Worm (Caenorhabditis elegans) whole organism, L3 larva: ENCODE measurements around the gene Y67H2A.7.
A peak's percentile ranks its signal among the peaks of the same experiment; 100 is the strongest.

Experiments used
- R02D3.7 ChIP-seq: fragments of 150-350 bp; optimal IDR thresholded peaks from 2 replicates; lab custom pipeline; 2014; ENCODE audit warnings: missing biosample characterization, missing genetic modification characterization
- ZK546.5 ChIP-seq: sonication (generic microtip); optimal IDR thresholded peaks from 2 replicates; lab custom pipeline; 2017; ENCODE audit warnings: missing biosample characterization, missing genetic modification characterization
- aly-2 ChIP-seq: fragments of 150-350 bp; optimal IDR thresholded peaks from 2 replicates; lab custom pipeline; 2014; ENCODE audit warnings: missing biosample characterization, missing genetic modification characterization
- ama-1 ChIP-seq: fragments of 150-350 bp; optimal IDR thresholded peaks from 2 replicates; lab custom pipeline; 2018
- ceh-16 ChIP-seq: sonication (generic microtip); optimal IDR thresholded peaks from 2 replicates; lab custom pipeline; 2017; ENCODE audit warnings: missing biosample characterization, missing genetic modification characterization
- ceh-28 ChIP-seq: fragments of 150-350 bp; optimal IDR thresholded peaks from 2 replicates; lab custom pipeline; 2014; ENCODE audit warnings: missing biosample characterization, missing genetic modification reagents, missing genetic modification characterization
- ceh-9 ChIP-seq: sonication (generic microtip); optimal IDR thresholded peaks from 2 replicates; lab custom pipeline; 2018; ENCODE audit warnings: missing biosample characterization, missing genetic modification characterization
- elt-2 ChIP-seq: sonication (generic microtip); optimal IDR thresholded peaks from 2 replicates; lab custom pipeline; 2016; ENCODE audit warnings: missing genetic modification reagents, mild to moderate bottlenecking, missing genetic modification characterization, missing compliant biosample characterization
- elt-3 ChIP-seq, 3 experiments: fragments of 150-350 bp in 1 of 3; sonication (generic microtip) in 2 of 3; optimal IDR thresholded peaks; 2 replicates in 2 of 3; 4 replicates in 1 of 3; lab custom pipeline; 2014 to 2017; ENCODE audit warnings: missing biosample characterization in 3 of 3, missing genetic modification characterization in 3 of 3
- fkh-2 ChIP-seq: fragments of 150-350 bp; optimal IDR thresholded peaks from 2 replicates; lab custom pipeline; 2014; ENCODE audit warnings: missing biosample characterization, missing genetic modification reagents, missing genetic modification characterization
- hmg-11 ChIP-seq: sonication (generic microtip); optimal IDR thresholded peaks from 2 replicates; lab custom pipeline; 2016; ENCODE audit warnings: missing genetic modification characterization, missing compliant biosample characterization
- jun-1 ChIP-seq: fragments of 150-350 bp; optimal IDR thresholded peaks from 2 replicates; lab custom pipeline; 2014; ENCODE audit warnings: missing biosample characterization, missing genetic modification reagents, missing genetic modification characterization
- lin-39 ChIP-seq: fragments of 150-350 bp; optimal IDR thresholded peaks from 2 replicates; lab custom pipeline; 2018; ENCODE audit warnings: missing biosample characterization, missing genetic modification reagents, missing genetic modification characterization
- mdl-1 ChIP-seq: fragments of 150-350 bp; optimal IDR thresholded peaks from 2 replicates; lab custom pipeline; 2014; ENCODE audit warnings: missing biosample characterization, missing genetic modification characterization
- mml-1 ChIP-seq: fragments of 150-350 bp; sonication (generic microtip); optimal IDR thresholded peaks from 3 replicates; lab custom pipeline; 2014; ENCODE audit warnings: missing biosample characterization, missing genetic modification characterization
- nfya-1 ChIP-seq: sonication (generic microtip); optimal IDR thresholded peaks from 2 replicates; lab custom pipeline; 2017; ENCODE audit warnings: missing genetic modification characterization, mild to moderate bottlenecking, missing compliant biosample characterization, antibody characterized with exemption, moderate library complexity; ENCODE audit not compliant: insufficient read depth
- nhr-12 ChIP-seq: fragments of 150-350 bp; optimal IDR thresholded peaks from 2 replicates; lab custom pipeline; 2014; ENCODE audit warnings: missing biosample characterization, missing genetic modification characterization
- nhr-23 ChIP-seq: fragments of 150-350 bp; optimal IDR thresholded peaks from 2 replicates; lab custom pipeline; 2014; ENCODE audit warnings: missing biosample characterization, missing genetic modification reagents, missing genetic modification characterization
- nhr-237 ChIP-seq: fragments of 150-350 bp; optimal IDR thresholded peaks from 2 replicates; lab custom pipeline; 2014; ENCODE audit warnings: missing biosample characterization, missing genetic modification characterization
- nhr-43 ChIP-seq: sonication (generic microtip); optimal IDR thresholded peaks from 2 replicates; lab custom pipeline; 2016; ENCODE audit warnings: mild to moderate bottlenecking, missing genetic modification characterization, missing compliant biosample characterization; ENCODE audit not compliant: poor library complexity, severe bottlenecking
- pha-4 ChIP-seq: fragments of 150-350 bp; optimal IDR thresholded peaks from 2 replicates; lab custom pipeline; 2014; ENCODE audit warnings: missing biosample characterization, missing genetic modification reagents, missing genetic modification characterization
- pqm-1 ChIP-seq: fragments of 150-350 bp; optimal IDR thresholded peaks from 2 replicates; lab custom pipeline; 2017; ENCODE audit warnings: missing biosample characterization, missing genetic modification characterization, inconsistent platforms
- sea-2 ChIP-seq: fragments of 150-350 bp; sonication (generic microtip); optimal IDR thresholded peaks from 4 replicates; lab custom pipeline; 2014; ENCODE audit warnings: missing biosample characterization, missing genetic modification reagents, missing genetic modification characterization
- skn-1 ChIP-seq: fragments of 150-350 bp; optimal IDR thresholded peaks from 2 replicates; lab custom pipeline; 2014; ENCODE audit warnings: missing biosample characterization, missing genetic modification characterization
- snpc-4 ChIP-seq: fragments of 150-350 bp; optimal IDR thresholded peaks from 2 replicates; lab custom pipeline; 2014; ENCODE audit warnings: missing biosample characterization, missing genetic modification characterization
- unc-39 ChIP-seq: sonication (generic microtip); optimal IDR thresholded peaks from 4 replicates; lab custom pipeline; 2017; ENCODE audit warnings: missing biosample characterization, missing genetic modification characterization
- unc-62 ChIP-seq: fragments of 150-350 bp; sonication (generic microtip); optimal IDR thresholded peaks from 4 replicates; lab custom pipeline; 2014; ENCODE audit warnings: missing biosample characterization, missing genetic modification reagents, missing genetic modification characterization
- zag-1 ChIP-seq: fragments of 150-350 bp; optimal IDR thresholded peaks from 2 replicates; lab custom pipeline; 2014; ENCODE audit warnings: missing biosample characterization, missing genetic modification characterization
- ztf-11 ChIP-seq: fragments of 150-350 bp; optimal IDR thresholded peaks from 2 replicates; lab custom pipeline; 2014; ENCODE audit warnings: missing biosample characterization, missing genetic modification characterization
- ztf-4 ChIP-seq: fragments of 150-350 bp; optimal IDR thresholded peaks from 2 replicates; lab custom pipeline; 2014; ENCODE audit warnings: missing biosample characterization, missing genetic modification characterization

Y67H2A.7 gene

DNA sequence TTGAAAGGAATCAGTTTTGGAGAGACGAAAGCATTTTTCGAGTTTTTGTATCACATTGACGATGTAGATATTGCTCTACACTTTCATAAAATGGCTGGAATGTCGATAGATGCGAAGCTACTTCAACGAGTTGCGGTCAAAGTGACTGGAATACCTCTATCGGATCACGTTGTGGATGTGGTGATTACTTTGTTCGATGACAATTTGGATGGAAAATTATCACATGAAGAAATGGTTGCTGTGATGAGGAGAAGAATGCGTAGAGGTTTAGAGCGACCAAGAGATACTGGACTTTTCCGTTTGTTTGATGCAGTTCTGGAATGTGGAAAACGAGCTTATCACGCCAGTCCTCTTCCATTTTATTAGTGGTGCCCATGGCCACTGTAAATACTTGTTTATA, 3.9 kb upstream of the Y67H2A.7 start:
- TF ChIP-seq pha-4 (tag; lab: Kevin White, UChicago): no peak
- no peak for TF ChIP-seq nhr-12 (tag; lab: Kevin White, UChicago)
- no peak for TF ChIP-seq snpc-4 (tag; lab: Kevin White, UChicago)
- TF ChIP-seq unc-39: no peak
- no peak for TF ChIP-seq nhr-43 (tag; lab: Kevin White, UChicago)
- no peak for TF ChIP-seq ama-1
- TF ChIP-seq aly-2 (tag; lab: Kevin White, UChicago): no peak
- no peak for TF ChIP-seq elt-3 (tag; optimal IDR thresholded peaks at IDR 0.05; lab: Kevin White, UChicago)
- TF ChIP-seq ceh-16 (tag; lab: Kevin White, UChicago): no peak
- no peak for TF ChIP-seq mdl-1 (tag; lab: Kevin White, UChicago)
- TF ChIP-seq pqm-1 (tag; lab: Kevin White, UChicago): no peak
- TF ChIP-seq R02D3.7 (tag; lab: Kevin White, UChicago): no peak
- no peak for TF ChIP-seq jun-1 (tag; lab: Kevin White, UChicago)
- TF ChIP-seq ZK546.5: no peak
- no peak for TF ChIP-seq nfya-1 (tag; lab: Kevin White, UChicago)
- no peak for TF ChIP-seq skn-1 (tag; lab: Kevin White, UChicago)
- TF ChIP-seq mml-1 (tag; lab: Kevin White, UChicago): no peak
- no peak for TF ChIP-seq ceh-9 (tag; lab: Kevin White, UChicago)

ce11 chrIV:13300109-13300508, 3.4 kb upstream of the Y67H2A.7 start, which contains the start of gene kdp-1:
Gene kdp-1 (plus strand): TSS chrIV:13300188.
- no peak for TF ChIP-seq zag-1
- no peak for TF ChIP-seq ZK546.5

- peak; percentile 45 for TF ChIP-seq ama-1
- no peak for TF ChIP-seq ztf-11 (tag; lab: Kevin White, UChicago)
These were observed 3.0 kb upstream of the Y67H2A.7 start, which contains the start of gene csn-6 for ce11 chrIV:13300591-13300990. Gene csn-6 (plus strand): TSS chrIV:13300824.

- TF ChIP-seq nfya-1 (tag; lab: Kevin White, UChicago) (peak; percentile 76), zag-1 (no peak)
- TF ChIP-seq, all 47 proteins: peak for 1
These were observed 1.2 kb downstream of the Y67H2A.7 start for ce11 chrIV:13304786-13305185.

- TF ChIP-seq nfya-1 (tag; lab: Kevin White, UChicago) (peak; percentile 70), unc-62 (GFP tag; lab: Kevin White, UChicago) (no peak)
- TF ChIP-seq, all 47 proteins: peak for 1
These were observed 6.1 kb downstream of the Y67H2A.7 start for ce11 chrIV:13309636-13310035.

ce11 chrIV:13311331-13312034, 7.9 kb downstream of the Y67H2A.7 start:
- TF ChIP-seq ceh-28 (tag; lab: Kevin White, UChicago): no peak
- no peak for TF ChIP-seq ztf-4 (tag; lab: Kevin White, UChicago)
- TF ChIP-seq nhr-237 (tag; lab: Kevin White, UChicago): no peak
- peak; percentile 2 for TF ChIP-seq nhr-23 (tag; lab: Kevin White, UChicago)
- TF ChIP-seq sea-2 (GFP tag; lab: Kevin White, UChicago): no peak
- TF ChIP-seq mml-1 (tag; lab: Kevin White, UChicago): no peak
- peak; percentile 54 for TF ChIP-seq nfya-1 (tag; lab: Kevin White, UChicago)
- no peak for TF ChIP-seq aly-2 (tag; lab: Kevin White, UChicago)
- no peak for TF ChIP-seq fkh-2 (tag; lab: Kevin White, UChicago)
- TF ChIP-seq ceh-9 (tag; lab: Kevin White, UChicago): no peak

DNA sequence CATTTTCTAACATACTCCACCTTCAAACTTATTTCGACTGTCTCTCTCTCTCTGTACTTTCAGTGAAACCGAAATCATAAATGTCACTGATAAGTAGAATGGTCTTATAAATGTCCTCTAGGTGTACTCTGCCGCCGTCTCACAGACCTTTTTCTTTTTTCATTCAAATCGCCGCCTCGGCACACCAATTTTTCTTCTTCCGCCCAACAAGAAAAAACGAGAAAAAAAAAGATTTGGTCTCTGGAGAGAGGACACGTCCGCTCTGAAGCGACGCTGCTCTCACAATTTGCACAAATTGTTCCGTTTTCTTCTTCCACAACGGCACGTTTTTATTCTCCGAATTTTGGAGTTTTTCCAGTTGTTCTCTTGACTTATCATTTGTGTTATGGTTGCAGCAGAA, 9.6 kb downstream of the Y67H2A.7 start:
- peak; percentile 73 for TF ChIP-seq elt-2 (tag; lab: Kevin White, UChicago)
- TF ChIP-seq lin-39 (tag; lab: Kevin White, UChicago): peak; percentile 44
- TF ChIP-seq hmg-11 (tag; lab: Kevin White, UChicago): peak; percentile 52
- peak; percentile 36 for TF ChIP-seq nfya-1 (tag; lab: Kevin White, UChicago)
- no peak for TF ChIP-seq elt-3 (tag; optimal IDR thresholded peaks at IDR 0.05; lab: Kevin White, UChicago)
- TF ChIP-seq, all 47 proteins: peak for 4
